Fruit fly (Drosophila melanogaster) whole organism, embryonic: Measurements from ENCODE around the gene bb8.

Experiments used
- Aef1 ChIP-seq: fragments of 200-800 bp; sonication (Bioruptor generic); IDR thresholded peaks from 3 replicates; pipeline ENCODE4 v1.3.6; 2022; ENCODE audit warnings: missing biosample characterization, missing genetic modification characterization
- BEAF-32 ChIP-seq: fragments of 200-800 bp; sonication (Bioruptor generic); optimal IDR thresholded peaks from 3 replicates; lab custom pipeline; 2017; ENCODE audit warnings: missing biosample characterization, missing genetic modification characterization, mild to moderate bottlenecking, moderate library complexity, missing genetic modification reagents
- CG10147 ChIP-seq: fragments of 200-800 bp; sonication (Bioruptor generic); optimal IDR thresholded peaks from 2 replicates; lab custom pipeline; 2019; ENCODE audit warnings: missing biosample characterization, mild to moderate bottlenecking, missing genetic modification characterization, moderate library complexity
- CG10209 ChIP-seq: fragments of 200-800 bp; sonication (Bioruptor generic); optimal IDR thresholded peaks from 3 replicates; lab custom pipeline; 2017; ENCODE audit warnings: missing biosample characterization, mild to moderate bottlenecking, missing genetic modification characterization, missing genetic modification reagents
- CG10267 ChIP-seq: fragments of 200-800 bp; sonication (Bioruptor generic); optimal IDR thresholded peaks from 2 replicates; lab custom pipeline; 2018; ENCODE audit warnings: missing biosample characterization, mild to moderate bottlenecking, missing genetic modification characterization, moderate library complexity
- CG11695 ChIP-seq: fragments of 200-800 bp; sonication (Bioruptor generic); IDR thresholded peaks from 3 replicates; pipeline ENCODE4 v1.3.6; 2022; ENCODE audit warnings: missing biosample characterization, missing genetic modification characterization
- CG11696 ChIP-seq: fragments of 200-800 bp; sonication (Bioruptor generic); IDR thresholded peaks from 2 replicates; pipeline ENCODE4 v1.3.6; 2022; ENCODE audit warnings: missing biosample characterization, missing genetic modification characterization
- CG13296 ChIP-seq: fragments of 200-800 bp; sonication (Bioruptor generic); optimal IDR thresholded peaks from 3 replicates; lab custom pipeline; 2018; ENCODE audit warnings: missing biosample characterization, mild to moderate bottlenecking, missing genetic modification characterization
- CG16815 ChIP-seq: fragments of 200-800 bp; sonication (Bioruptor generic); optimal IDR thresholded peaks from 3 replicates; lab custom pipeline; 2017; ENCODE audit warnings: missing biosample characterization, mild to moderate bottlenecking, missing genetic modification characterization
- CG16863 ChIP-seq: fragments of 200-800 bp; sonication (Bioruptor generic); optimal IDR thresholded peaks from 3 replicates; lab custom pipeline; 2016; ENCODE audit warnings: missing biosample characterization, missing genetic modification characterization
- CG3838 ChIP-seq: fragments of 200-800 bp; sonication (Bioruptor generic); optimal IDR thresholded peaks from 3 replicates; lab custom pipeline; 2016; ENCODE audit warnings: missing biosample characterization, missing genetic modification characterization
- CG4854 ChIP-seq: fragments of 200-800 bp; sonication (Bioruptor generic); optimal IDR thresholded peaks from 2 replicates; lab custom pipeline; 2016; ENCODE audit warnings: missing biosample characterization, missing genetic modification characterization, inconsistent platforms
- CG5180 ChIP-seq: fragments of 200-800 bp; sonication (Bioruptor generic); optimal IDR thresholded peaks from 3 replicates; lab custom pipeline; 2017; ENCODE audit warnings: missing biosample characterization, missing genetic modification characterization, mild to moderate bottlenecking, moderate library complexity, missing genetic modification reagents
- CG6689 ChIP-seq: fragments of 200-800 bp; sonication (Bioruptor generic); IDR thresholded peaks from 2 replicates; pipeline ENCODE4 v1.3.6; 2022; ENCODE audit warnings: missing biosample characterization, missing genetic modification characterization
- CG7357 ChIP-seq: fragments of 200-800 bp; sonication (Bioruptor generic); IDR thresholded peaks from 3 replicates; pipeline ENCODE4 v1.3.6; 2022; ENCODE audit warnings: missing biosample characterization, missing genetic modification characterization
- CG8359 ChIP-seq: fragments of 200-800 bp; sonication (Bioruptor generic); optimal IDR thresholded peaks from 2 replicates; lab custom pipeline; 2017; ENCODE audit warnings: missing biosample characterization, mild to moderate bottlenecking, missing genetic modification characterization, borderline replicate concordance
- CG9437 ChIP-seq: fragments of 200-800 bp; sonication (Bioruptor generic); optimal IDR thresholded peaks from 2 replicates; lab custom pipeline; 2018; ENCODE audit warnings: missing biosample characterization, mild to moderate bottlenecking, missing genetic modification characterization
- Dbx ChIP-seq: fragments of 200-800 bp; sonication (Bioruptor generic); IDR thresholded peaks from 3 replicates; pipeline ENCODE4 v1.3.6; 2022; ENCODE audit warnings: missing biosample characterization, missing genetic modification characterization
- Eip74EF ChIP-seq, 2 experiments: fragments of 200-800 bp in 1 of 2; fragments of >200 bp in 1 of 2; sonication (Bioruptor generic) in 1 of 2; optimal IDR thresholded peaks; 2 replicates each; lab custom pipeline; 2017 to 2019; ENCODE audit warnings: missing biosample characterization in 2 of 2, missing genetic modification characterization in 2 of 2, mild to moderate bottlenecking in 1 of 2, moderate library complexity in 1 of 2
- Gsc ChIP-seq: fragments of 200-800 bp; sonication (Bioruptor generic); IDR thresholded peaks from 2 replicates; pipeline ENCODE4 v1.3.6; 2022; ENCODE audit warnings: missing biosample characterization, missing genetic modification characterization
- Hmr ChIP-seq: fragments of 200-800 bp; sonication (Bioruptor generic); optimal IDR thresholded peaks from 3 replicates; lab custom pipeline; 2017; ENCODE audit warnings: mild to moderate bottlenecking, missing biosample characterization, missing genetic modification reagents, missing genetic modification characterization
- Hr78 ChIP-seq, 2 experiments: fragments of 200-800 bp in 1 of 2; fragments of >200 bp in 1 of 2; sonication (Bioruptor generic) in 1 of 2; optimal IDR thresholded peaks; 2 replicates each; lab custom pipeline; 2017 to 2019; ENCODE audit warnings: missing biosample characterization in 2 of 2, missing genetic modification characterization in 2 of 2, mild to moderate bottlenecking in 1 of 2, moderate library complexity in 1 of 2
- Mad ChIP-seq: fragments of 200-800 bp; sonication (Bioruptor generic); optimal IDR thresholded peaks from 2 replicates; lab custom pipeline; 2016; ENCODE audit warnings: missing biosample characterization, missing genetic modification characterization
- Med ChIP-seq: fragments of 200-800 bp; sonication (Bioruptor generic); peaks from one replicate; lab custom pipeline; 2016; ENCODE audit warnings: missing biosample characterization, missing genetic modification characterization, mild to moderate bottlenecking, inconsistent platforms, moderate library complexity
- Meics ChIP-seq: fragments of 200-800 bp; sonication (Bioruptor generic); optimal IDR thresholded peaks from 2 replicates; lab custom pipeline; 2017; ENCODE audit warnings: missing biosample characterization, mild to moderate bottlenecking, missing genetic modification characterization
- NC2β ChIP-seq: fragments of 200-800 bp; sonication (Bioruptor generic); optimal IDR thresholded peaks from 2 replicates; lab custom pipeline; 2016; ENCODE audit warnings: missing biosample characterization, missing genetic modification characterization
- Oli ChIP-seq: fragments of 200-800 bp; sonication (Bioruptor generic); optimal IDR thresholded peaks from 2 replicates; lab custom pipeline; 2018; ENCODE audit warnings: missing biosample characterization, mild to moderate bottlenecking, missing genetic modification characterization, moderate library complexity
- Poxn ChIP-seq: fragments of 200-800 bp; sonication (Bioruptor generic); IDR thresholded peaks from 2 replicates; pipeline ENCODE4 v1.3.6; 2022; ENCODE audit warnings: missing biosample characterization, missing genetic modification characterization
- Ptx1 ChIP-seq: fragments of 200-800 bp; sonication (Bioruptor generic); IDR thresholded peaks from 2 replicates; pipeline ENCODE4 v1.3.6; 2022; ENCODE audit warnings: missing biosample characterization, missing genetic modification characterization
- Rfx ChIP-seq: fragments of 200-800 bp; sonication (Bioruptor generic); IDR thresholded peaks from 2 replicates; pipeline ENCODE4 v1.3.6; 2022; ENCODE audit warnings: missing biosample characterization, missing genetic modification characterization
- Tbp ChIP-seq: fragments of >200 bp; optimal IDR thresholded peaks from 2 replicates; lab custom pipeline; 2018; ENCODE audit warnings: missing biosample characterization, missing genetic modification characterization
- YL-1 ChIP-seq: fragments of 200-800 bp; sonication (Bioruptor generic); optimal IDR thresholded peaks from 3 replicates; lab custom pipeline; 2017; ENCODE audit warnings: missing biosample characterization, mild to moderate bottlenecking, missing genetic modification characterization
- al ChIP-seq: fragments of 200-800 bp; sonication (Bioruptor generic); IDR thresholded peaks from 2 replicates; pipeline ENCODE4 v1.3.6; 2022; ENCODE audit warnings: missing biosample characterization, missing genetic modification characterization
- bab2 ChIP-seq: fragments of 200-800 bp; sonication (Bioruptor generic); optimal IDR thresholded peaks from 2 replicates; lab custom pipeline; 2016; ENCODE audit warnings: missing biosample characterization, missing genetic modification characterization
- bsh ChIP-seq, 2 experiments: fragments of 200-800 bp; sonication (Bioruptor generic); optimal IDR thresholded peaks; 2 replicates each; lab custom pipeline; 2017 to 2018; ENCODE audit warnings: mild to moderate bottlenecking in 2 of 2, missing biosample characterization in 2 of 2, missing genetic modification characterization in 2 of 2, moderate library complexity in 1 of 2
- dati ChIP-seq: fragments of 200-800 bp; sonication (Bioruptor generic); IDR thresholded peaks from 2 replicates; pipeline ENCODE4 v1.3.6; 2022; ENCODE audit warnings: missing biosample characterization, missing genetic modification characterization
- dpn ChIP-seq, 2 experiments: fragments of 200-800 bp; sonication (Bioruptor generic); optimal IDR thresholded peaks; 3 replicates each; lab custom pipeline; 2016; ENCODE audit warnings: missing biosample characterization in 2 of 2, missing genetic modification characterization in 2 of 2
- grau ChIP-seq: fragments of 200-800 bp; optimal IDR thresholded peaks from 3 replicates; lab custom pipeline; 2019; ENCODE audit warnings: missing biosample characterization, mild to moderate bottlenecking, missing genetic modification characterization, moderate library complexity
- gro ChIP-seq: fragments of 200-800 bp; sonication (Bioruptor generic); optimal IDR thresholded peaks from 2 replicates; lab custom pipeline; 2016; ENCODE audit warnings: missing biosample characterization, missing genetic modification characterization
- hb ChIP-seq: fragments of 200-800 bp; sonication (Bioruptor generic); IDR thresholded peaks from 3 replicates; pipeline ENCODE4 v1.3.6; 2022; ENCODE audit warnings: missing biosample characterization, missing genetic modification characterization; ENCODE audit not compliant: partially characterized antibody
- ind ChIP-seq: fragments of 200-800 bp; sonication (Bioruptor generic); optimal IDR thresholded peaks from 3 replicates; lab custom pipeline; 2016; ENCODE audit warnings: missing biosample characterization, missing genetic modification characterization
- insv ChIP-seq, 2 experiments: fragments of 200-800 bp; sonication (Bioruptor generic); optimal IDR thresholded peaks; 3 replicates each; lab custom pipeline; 2016 to 2018; ENCODE audit warnings: missing biosample characterization in 2 of 2, missing genetic modification characterization in 2 of 2
- kni ChIP-seq: fragments of 200-800 bp; sonication (Bioruptor generic); optimal IDR thresholded peaks from 3 replicates; lab custom pipeline; 2017; ENCODE audit warnings: mild to moderate bottlenecking, missing biosample characterization, missing genetic modification reagents, missing genetic modification characterization
- lbe ChIP-seq: fragments of 200-800 bp; sonication (Bioruptor generic); optimal IDR thresholded peaks from 2 replicates; lab custom pipeline; 2016; ENCODE audit warnings: missing biosample characterization, mild to moderate bottlenecking, missing genetic modification characterization
- pita ChIP-seq: fragments of 200-800 bp; sonication (Bioruptor generic); optimal IDR thresholded peaks from 2 replicates; lab custom pipeline; 2017; ENCODE audit warnings: missing biosample characterization, mild to moderate bottlenecking, missing genetic modification characterization
- sens-2 ChIP-seq: fragments of 200-800 bp; sonication (Bioruptor generic); IDR thresholded peaks from 2 replicates; pipeline ENCODE4 v1.3.6; 2022; ENCODE audit warnings: missing biosample characterization, missing genetic modification characterization
- seq ChIP-seq: fragments of 200-800 bp; sonication (Bioruptor generic); IDR thresholded peaks from 2 replicates; pipeline ENCODE4 v1.3.6; 2022; ENCODE audit warnings: missing biosample characterization, missing genetic modification characterization
- sima ChIP-seq: fragments of 200-800 bp; sonication (Bioruptor generic); optimal IDR thresholded peaks from 2 replicates; lab custom pipeline; 2016; ENCODE audit warnings: missing biosample characterization, missing genetic modification characterization
- ssp ChIP-seq: fragments of 200-800 bp; sonication (Bioruptor generic); IDR thresholded peaks from 2 replicates; pipeline ENCODE4 v1.3.6; 2022; ENCODE audit warnings: missing biosample characterization, missing genetic modification characterization

Gene bb8

DNA sequence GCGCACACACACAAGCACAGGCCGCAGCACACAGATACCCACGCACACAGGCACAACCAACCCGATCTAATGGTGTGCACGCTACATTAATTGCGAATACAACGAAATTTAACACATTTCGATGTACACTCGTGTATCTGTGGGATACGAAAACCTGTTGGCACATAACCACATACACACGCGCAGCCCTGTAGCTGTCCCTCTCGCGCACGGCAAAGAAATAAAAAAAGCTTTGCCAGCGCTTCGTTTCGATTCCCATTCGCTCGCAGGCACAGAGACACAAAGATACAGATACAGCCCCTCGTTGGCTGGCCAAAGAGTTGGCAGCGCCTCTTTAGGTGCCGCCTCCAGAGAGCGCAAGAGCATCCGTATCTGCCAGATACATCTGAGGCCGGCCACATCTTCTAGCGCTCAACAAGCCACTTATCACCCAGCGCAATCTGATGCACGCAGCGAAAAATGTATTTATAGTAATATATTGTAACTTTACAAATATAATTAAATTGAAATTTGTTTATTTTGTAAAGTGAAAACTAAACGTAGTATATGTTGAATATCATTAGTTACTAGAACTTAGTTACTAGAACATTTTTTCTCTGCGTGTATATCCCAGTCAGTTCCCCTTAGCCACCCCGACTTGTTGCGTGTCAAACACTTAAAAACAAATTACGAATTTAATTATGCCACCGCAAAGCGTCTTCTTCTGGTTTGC is 3.2 kb upstream of the bb8 start (continued):
- TF ChIP-seq CG11695 (GFP tag; lab: Robert Waterston, UW) (0 out of 3 replicates have a peak, but pooled peaks have one; percentile 54), gro (peak; percentile 21), dati (GFP tag; lab: Robert Waterston, UW) (no peak), CG3838 (no peak), CG7357 (GFP tag; lab: Robert Waterston, UW) (no peak), bsh (GFP tag; optimal IDR thresholded peaks at IDR 0.05; lab: Kevin White, UChicago) (peak; percentile 60 to 81), Mad (GFP tag; lab: Kevin White, UChicago) (peak; percentile 31), CG10209 (peak; percentile 40), lbe (GFP tag; lab: Kevin White, UChicago) (peak; percentile 40), CG9437 (GFP tag; lab: Kevin White, UChicago) (no peak), pita (GFP tag; lab: Kevin White, UChicago) (no peak), sens-2 (no peak), Poxn (GFP tag; lab: Robert Waterston, UW) (no peak), Aef1 (GFP tag; lab: Robert Waterston, UW) (peak; percentile 56), CG5180 (GFP tag; lab: Kevin White, UChicago) (no peak), BEAF-32 (GFP tag; lab: Kevin White, UChicago) (no peak), Oli (tag; lab: Kevin White, UChicago) (peak; percentile 38), Ptx1 (GFP tag; lab: Robert Waterston, UW) (peak; percentile 63), insv (GFP tag; optimal IDR thresholded peaks at IDR 0.05; lab: Kevin White, UChicago) (no peak), Hr78 (GFP tag; optimal IDR thresholded peaks at IDR 0.05; lab: Kevin White, UChicago) (no peak), Eip74EF (GFP tag; optimal IDR thresholded peaks at IDR 0.05; lab: Kevin White, UChicago) (no peak), CG16815 (GFP tag; lab: Kevin White, UChicago) (peak; percentile 34), Rfx (GFP tag; lab: Robert Waterston, UW) (0 out of 2 replicates have a peak, but pooled peaks have one; percentile 5), bab2 (GFP tag; lab: Kevin White, UChicago) (no peak), Tbp (GFP tag; lab: Kevin White, UChicago) (no peak), ssp (GFP tag; lab: Robert Waterston, UW) (peak; percentile 38), Dbx (GFP tag; lab: Robert Waterston, UW) (no peak; the same call in 2 of the 3 replicates), Hmr (GFP tag; lab: Kevin White, UChicago) (no peak), seq (no peak), sima (GFP tag; lab: Kevin White, UChicago) (no peak), CG4854 (GFP tag; lab: Kevin White, UChicago) (no peak), dpn (GFP tag; optimal IDR thresholded peaks at IDR 0.05; lab: Kevin White, UChicago) (peak in 1 of 2 experiments; percentile 19), NC2β (GFP tag; lab: Kevin White, UChicago) (no peak), CG11696 (GFP tag; lab: Robert Waterston, UW) (peak; percentile 46; the same call in 1 of the 2 replicates), Med (peak; percentile 35), CG10267 (tag; lab: Kevin White, UChicago) (peak; percentile 34), Meics (GFP tag; lab: Kevin White, UChicago) (peak; percentile 11), al (GFP tag; lab: Robert Waterston, UW) (no peak), grau (tag; lab: Kevin White, UChicago) (peak; percentile 51), CG6689 (GFP tag; lab: Robert Waterston, UW) (peak; percentile 73), CG16863 (GFP tag; lab: Kevin White, UChicago) (no peak), Gsc (GFP tag; lab: Robert Waterston, UW) (no peak), hb (no peak), kni (GFP tag; lab: Kevin White, UChicago) (peak; percentile 23), ind (peak; percentile 22), CG10147 (GFP tag; lab: Kevin White, UChicago) (no peak), CG13296 (GFP tag; lab: Kevin White, UChicago) (no peak), YL-1 (GFP tag; lab: Kevin White, UChicago) (no peak), CG8359 (GFP tag; lab: Kevin White, UChicago) (no peak)
